Fruit fly (Drosophila melanogaster) ovary, adult (tissue): ENCODE results near the gene CG32085.

Source experiments
- CG17801 ChIP-seq: fragments of 200-800 bp; optimal IDR thresholded peaks from 2 replicates; lab custom pipeline; 2019; ENCODE audit warnings: missing biosample characterization, mild to moderate bottlenecking, missing genetic modification characterization, moderate library complexity; ENCODE audit not compliant: partially characterized antibody

The CG32085 gene

dm6 chr3L:11656189-11656588 lies 24.0 kb downstream of the CG32085 start:
- TF ChIP-seq CG17801 (GFP tag; lab: Kevin White, UChicago): no peak

- TF ChIP-seq CG17801 (GFP tag; lab: Kevin White, UChicago): peak; percentile 59
Measured at dm6 chr3L:11648410-11648809, 31.7 kb downstream of the CG32085 start, which contains the start of the genes RIOK1 and Polr3H. Gene RIOK1 (minus strand): TSS chr3L:11648474. Gene Polr3H (plus strand): TSS chr3L:11648756.

DNA sequence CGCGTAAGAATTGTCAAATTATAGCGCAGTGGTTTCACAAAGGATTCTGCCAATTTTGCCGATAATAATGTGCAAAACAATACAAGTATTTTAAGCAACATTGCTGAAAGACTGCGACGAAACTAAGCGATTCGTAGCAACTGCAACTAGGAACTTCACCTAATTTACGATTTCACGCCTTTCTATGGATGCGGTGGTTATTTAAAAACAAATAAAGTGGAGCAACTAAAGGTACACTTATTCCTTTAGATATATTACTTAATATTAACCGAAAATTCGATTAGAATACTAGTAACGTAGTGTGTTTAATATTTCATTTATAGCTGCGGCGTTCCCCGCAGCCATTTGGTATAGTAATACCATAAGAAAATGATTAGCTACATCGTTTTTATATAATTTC lies 34.2 kb downstream of the CG32085 start, which contains the start of gene CG6071:
Gene CG6071 (minus strand): TSS at position 101 of the 400 bp plus-strand sequence.
- TF ChIP-seq CG17801 (GFP tag; lab: Kevin White, UChicago): no peak

dm6 chr3L:11636829-11637228 lies 43.3 kb downstream of the CG32085 start:
- TF ChIP-seq CG17801 (GFP tag; lab: Kevin White, UChicago): no peak

- peak; percentile 53 for TF ChIP-seq CG17801 (GFP tag; lab: Kevin White, UChicago)
Measured at dm6 chr3L:11634551-11634950, 45.6 kb downstream of the CG32085 start.

DNA sequence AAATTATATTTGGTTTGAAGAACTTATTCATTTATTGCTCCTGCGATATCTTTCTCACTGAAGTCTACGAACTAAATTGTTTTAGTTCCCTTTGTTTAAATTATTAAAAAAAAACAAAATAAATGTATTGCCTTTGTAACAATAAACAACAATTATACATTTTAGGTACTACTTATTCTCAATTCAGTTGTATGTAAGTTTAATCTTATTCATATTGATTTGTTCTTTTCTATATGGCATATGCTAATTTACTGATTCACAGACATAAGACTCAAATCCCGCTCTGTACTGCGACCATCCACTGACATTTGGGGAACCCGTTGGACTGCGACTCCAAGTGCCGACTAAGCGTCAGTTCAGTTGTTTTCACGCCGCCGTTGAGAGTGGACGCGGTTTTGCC lies 49.1 kb downstream of the CG32085 start, which contains the start of gene CG32091:
Gene CG32091 (plus strand): TSS at position 301 of the 400 bp plus-strand sequence.
- no peak for TF ChIP-seq CG17801 (GFP tag; lab: Kevin White, UChicago)

DNA sequence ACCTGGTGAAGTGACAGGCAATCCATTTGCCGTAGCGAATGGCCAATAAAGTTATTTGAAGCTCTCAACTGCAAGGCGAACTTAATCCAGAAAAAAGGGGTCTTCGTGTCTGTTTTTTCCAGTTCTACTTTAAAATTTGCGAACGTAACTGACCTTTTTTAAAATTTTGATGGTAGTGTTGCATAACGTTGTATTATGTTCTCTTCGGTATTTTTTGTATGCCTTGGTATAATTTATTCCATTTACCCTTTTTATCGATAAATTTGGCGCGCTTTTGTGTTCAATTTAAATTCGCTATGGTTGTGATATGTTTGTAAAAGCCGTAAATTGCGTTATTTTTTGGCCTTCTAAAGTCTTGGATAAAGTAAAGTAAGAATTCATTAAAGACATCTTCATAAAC lies 49.5 kb downstream of the CG32085 start:
- no peak for TF ChIP-seq CG17801 (GFP tag; lab: Kevin White, UChicago)

DNA sequence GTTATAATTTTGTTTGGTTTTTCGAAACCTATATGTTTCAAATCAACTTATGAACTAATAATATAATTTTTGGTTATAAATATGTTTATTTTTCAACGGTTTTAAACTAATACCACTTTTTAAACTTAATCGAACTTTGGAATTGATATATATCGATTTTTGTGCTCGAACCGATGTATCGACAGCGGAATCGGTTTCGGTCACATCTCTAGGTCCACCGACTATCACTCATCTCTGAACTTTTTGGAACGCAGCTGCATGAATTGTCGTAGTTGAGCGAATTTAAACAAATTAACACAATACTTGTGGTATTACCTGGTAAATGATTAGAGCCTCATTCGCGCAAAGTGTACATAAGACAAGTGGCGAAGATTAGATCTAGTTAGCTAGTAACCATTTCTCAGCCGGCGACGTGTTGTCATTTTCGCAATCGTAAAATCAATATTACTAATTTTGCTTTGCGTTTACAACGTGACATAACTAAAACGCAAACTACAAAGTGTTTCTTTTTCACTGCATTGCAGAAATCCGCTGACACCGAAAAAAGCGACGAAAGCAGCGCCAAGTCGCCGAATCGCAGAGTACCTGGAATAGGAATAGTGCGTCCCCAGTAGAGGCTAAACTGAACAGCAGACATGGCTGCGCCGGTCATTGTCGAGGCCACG lies 52.2 kb downstream of the CG32085 start, which contains the start of gene Apt1:
Gene Apt1 (plus strand): TSS at position 219 of the 665 bp plus-strand sequence.
- peak; percentile 59 for TF ChIP-seq CG17801 (GFP tag; lab: Kevin White, UChicago)

DNA sequence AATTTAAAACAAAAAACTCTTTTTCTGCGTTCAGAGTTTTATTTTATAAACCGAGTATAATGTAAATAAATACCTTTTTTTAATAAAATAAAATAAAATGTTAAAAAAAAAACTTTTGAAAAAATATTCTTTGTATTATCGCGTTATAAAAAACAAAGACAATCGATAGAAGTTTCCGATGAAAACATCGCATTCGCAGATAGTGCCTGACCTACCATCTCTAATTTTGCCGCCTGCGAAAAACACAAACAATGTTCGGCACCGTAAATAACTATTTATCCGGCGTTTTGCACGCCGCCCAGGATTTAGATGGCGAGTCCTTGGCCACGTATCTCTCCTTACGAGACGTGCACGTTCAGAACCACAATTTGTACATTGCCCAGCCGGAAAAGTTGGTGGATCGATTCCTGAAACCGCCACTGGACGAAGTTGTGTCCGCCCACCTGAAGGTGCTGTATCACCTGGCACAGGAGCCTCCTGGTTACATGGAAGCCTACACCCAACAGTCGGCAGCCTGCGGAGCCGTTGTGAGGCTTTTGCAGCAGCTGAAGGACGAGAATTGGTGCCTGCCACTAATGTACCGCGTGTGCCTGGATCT lies 53.8 kb downstream of the CG32085 start, which contains the start of gene PCID2:
Gene PCID2 (plus strand): TSS at position 213 of the 598 bp plus-strand sequence.
- TF ChIP-seq CG17801 (GFP tag; lab: Kevin White, UChicago): no peak

- TF ChIP-seq CG17801 (GFP tag; lab: Kevin White, UChicago): no peak
Measured at dm6 chr3L:11625634-11626175, 54.4 kb downstream of the CG32085 start, which contains the start of gene CG6083. Gene CG6083 (minus strand): TSS chr3L:11626125.

DNA sequence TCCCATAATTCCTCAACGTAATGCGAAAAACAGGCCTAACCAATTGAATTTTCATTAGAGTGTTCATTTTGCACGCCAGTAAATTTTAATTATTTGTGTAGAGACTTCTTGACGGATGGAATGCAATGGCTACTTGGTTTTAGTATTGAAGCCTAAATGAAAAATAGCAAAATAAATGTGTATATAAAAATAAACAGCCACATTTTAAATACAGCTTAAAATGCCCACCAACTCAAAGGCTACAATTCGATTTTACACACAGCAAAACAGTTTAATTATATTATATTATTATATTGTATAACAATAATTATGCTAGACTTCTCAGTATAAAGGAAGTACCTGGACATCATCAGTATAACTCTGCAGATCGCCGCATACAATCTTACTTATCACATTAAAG lies 55.9 kb downstream of the CG32085 start, which contains the start of gene Akr1B:
Gene Akr1B (minus strand): TSS at position 101 of the 400 bp plus-strand sequence.
- TF ChIP-seq CG17801 (GFP tag; lab: Kevin White, UChicago): no peak

dm6 chr3L:11623245-11623883 lies 56.8 kb downstream of the CG32085 start:
- TF ChIP-seq CG17801 (GFP tag; lab: Kevin White, UChicago): peak; percentile 20

DNA sequence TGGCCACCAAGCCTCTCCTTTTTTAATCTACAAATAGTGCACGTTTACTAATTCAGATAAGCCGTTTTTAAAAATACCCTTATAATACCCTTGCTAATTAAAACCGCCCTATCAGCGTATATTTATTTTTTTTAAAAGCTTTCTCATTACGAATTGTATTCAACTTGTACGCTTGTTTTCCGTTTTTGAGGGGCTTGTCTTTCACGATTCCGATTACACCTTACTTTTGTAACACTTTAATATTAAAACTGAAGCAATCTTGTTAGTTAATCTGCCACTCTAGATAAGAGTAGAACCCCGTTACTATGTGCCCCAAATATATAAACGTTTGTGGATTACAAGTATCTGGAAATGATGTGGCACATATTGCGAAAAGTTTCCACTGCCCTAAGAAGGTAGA lies 57.4 kb downstream of the CG32085 start:
- TF ChIP-seq CG17801 (GFP tag; lab: Kevin White, UChicago): no peak

DNA sequence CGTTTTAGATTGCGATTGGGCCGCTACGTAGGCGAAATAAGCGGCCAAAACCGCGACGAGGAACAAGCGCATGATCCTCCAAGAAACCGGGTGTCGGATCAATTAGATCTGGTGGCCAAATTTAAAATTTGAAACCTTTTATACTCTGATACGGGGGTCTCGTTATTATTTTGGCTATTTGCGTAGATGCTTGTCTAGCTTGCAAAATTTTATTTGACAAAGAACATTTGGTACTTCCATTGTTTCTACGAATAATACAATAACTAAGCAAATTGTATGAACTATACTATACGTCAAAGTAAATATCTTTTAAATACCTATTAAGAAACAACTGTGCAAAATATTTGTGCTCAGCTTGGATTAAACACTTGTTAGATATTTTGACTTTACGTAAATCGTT lies 60.1 kb downstream of the CG32085 start, which contains the start of gene Muc68Ca:
Gene Muc68Ca (minus strand): TSS at position 101 of the 400 bp plus-strand sequence.
- no peak for TF ChIP-seq CG17801 (GFP tag; lab: Kevin White, UChicago)

DNA sequence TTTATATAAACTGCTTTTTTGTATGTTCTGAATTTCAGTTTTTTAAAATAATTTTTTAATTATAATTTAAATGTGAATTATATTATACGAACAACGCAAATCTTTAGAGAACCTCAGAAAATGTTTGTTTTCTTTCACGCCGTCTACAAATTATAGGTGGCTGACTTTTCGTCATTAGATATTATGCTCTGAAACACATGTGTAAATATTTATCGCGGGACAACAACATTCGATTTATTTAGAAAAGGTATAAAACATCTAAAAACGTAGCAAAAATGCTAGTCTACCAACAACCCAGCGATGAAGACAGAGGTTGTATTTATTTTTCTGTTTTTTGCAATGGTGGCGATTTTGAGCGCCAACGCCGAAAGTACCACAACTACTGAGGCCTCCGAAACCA lies 70.3 kb downstream of the CG32085 start, which contains the start of gene CG42832:
Gene CG42832 (plus strand): TSS at position 301 of the 400 bp plus-strand sequence.
- TF ChIP-seq CG17801 (GFP tag; lab: Kevin White, UChicago): no peak
